Fruit fly (Drosophila melanogaster) whole organism, wandering third instar larva: ENCODE data around the gene TwdlX.

Source experiments
- CG9705 ChIP-seq: fragments of 200-800 bp; sonication (Bioruptor generic); optimal IDR thresholded peaks from 2 replicates; lab custom pipeline; 2018; ENCODE audit warnings: missing biosample characterization, mild to moderate bottlenecking, missing genetic modification characterization
- Jra ChIP-seq: sonication (Bioruptor generic); optimal IDR thresholded peaks from 2 replicates; lab custom pipeline; 2016; ENCODE audit warnings: missing biosample characterization, missing genetic modification characterization
- N ChIP-seq: fragments of >200 bp; optimal IDR thresholded peaks from 2 replicates; lab custom pipeline; 2018; ENCODE audit warnings: missing biosample characterization, missing external identifiers, missing genetic modification characterization
- br ChIP-seq: fragments of 200-800 bp; sonication (Bioruptor generic); optimal IDR thresholded peaks from 2 replicates; lab custom pipeline; 2016; ENCODE audit warnings: missing biosample characterization, missing genetic modification characterization
- pan ChIP-seq: fragments of >200 bp; optimal IDR thresholded peaks from 2 replicates; lab custom pipeline; 2017
- psq ChIP-seq: fragments of 200-800 bp; sonication (Bioruptor generic); optimal IDR thresholded peaks from 3 replicates; lab custom pipeline; 2017; ENCODE audit warnings: missing biosample characterization, mild to moderate bottlenecking, missing genetic modification characterization, moderate library complexity
- usp ChIP-seq: fragments of >200 bp; optimal IDR thresholded peaks from 2 replicates; lab custom pipeline; 2017; ENCODE audit warnings: missing biosample characterization, missing genetic modification characterization
- woc ChIP-seq: sonication (Bioruptor generic); optimal IDR thresholded peaks from 2 replicates; lab custom pipeline; 2016; ENCODE audit warnings: missing biosample characterization, mild to moderate bottlenecking, missing genetic modification characterization

dm6 chrX:16768770-16769169, 37.9 kb downstream of the TwdlX start:
- no peak for TF ChIP-seq N (GFP tag; lab: Kevin White, UChicago)
- no peak for TF ChIP-seq pan (lab: Kevin White, UChicago)
- TF ChIP-seq usp (GFP tag; lab: Kevin White, UChicago) = no peak
- TF ChIP-seq CG9705 (GFP tag; lab: Kevin White, UChicago) = no peak
- no peak for TF ChIP-seq woc (GFP tag; lab: Kevin White, UChicago)
- no peak for TF ChIP-seq Jra (GFP tag; lab: Kevin White, UChicago)
- TF ChIP-seq psq (GFP tag; lab: Kevin White, UChicago) = no peak
- no peak for TF ChIP-seq br (GFP tag; lab: Kevin White, UChicago)
